Worm (Caenorhabditis elegans) whole organism, L1 larva: ENCODE data around the gene lgc-5.

ENCODE experiments used
- F16B12.6 ChIP-seq: fragments of 150-350 bp; optimal IDR thresholded peaks from 2 replicates; lab custom pipeline; 2014; ENCODE audit warnings: missing biosample characterization, missing genetic modification characterization
- Y116A8C.19 ChIP-seq: sonication (generic microtip); optimal IDR thresholded peaks from 2 replicates; lab custom pipeline; 2016; ENCODE audit warnings: missing compliant biosample characterization, missing genetic modification characterization, borderline replicate concordance
- aha-1 ChIP-seq: fragments of 150-350 bp; optimal IDR thresholded peaks from 2 replicates; lab custom pipeline; 2014; ENCODE audit warnings: missing biosample characterization, missing genetic modification characterization
- aly-2 ChIP-seq: fragments of 150-350 bp; optimal IDR thresholded peaks from 2 replicates; lab custom pipeline; 2014; ENCODE audit warnings: missing biosample characterization, missing genetic modification characterization
- blmp-1 ChIP-seq: fragments of 150-350 bp; optimal IDR thresholded peaks from 2 replicates; lab custom pipeline; 2014; ENCODE audit warnings: missing biosample characterization, missing genetic modification characterization
- ceh-63 ChIP-seq: fragments of 200-800 bp; sonication (Bioruptor generic); optimal IDR thresholded peaks from 2 replicates; lab custom pipeline; 2018; ENCODE audit warnings: mild to moderate bottlenecking, missing genetic modification characterization, missing compliant biosample characterization
- dpl-1 ChIP-seq, 3 experiments: fragments of 150-350 bp in 2 of 3; sonication (generic microtip) in 1 of 3; optimal IDR thresholded peaks; 2 replicates each; lab custom pipeline; 2014 to 2017; ENCODE audit warnings: missing biosample characterization in 3 of 3, missing genetic modification characterization in 3 of 3, missing genetic modification reagents in 3 of 3
- dsc-1 ChIP-seq: sonication (generic microtip); optimal IDR thresholded peaks from 2 replicates; lab custom pipeline; 2016; ENCODE audit warnings: mild to moderate bottlenecking, missing genetic modification characterization, missing compliant biosample characterization
- efl-1 ChIP-seq, 4 experiments: fragments of 150-350 bp; optimal IDR thresholded peaks in 3 of 4; peaks in 1 of 4; 1 replicate in 1 of 4; 2 replicates in 3 of 4; lab custom pipeline; 2014; ENCODE audit warnings: missing biosample characterization in 2 of 4, missing genetic modification characterization in 2 of 4, missing genetic modification reagents in 2 of 4
- elt-3 ChIP-seq, 6 experiments: fragments of 150-350 bp in 1 of 6; sonication (generic microtip); optimal IDR thresholded peaks; 2 replicates each; lab custom pipeline; 2017 to 2018; ENCODE audit warnings: missing biosample characterization in 6 of 6, missing genetic modification characterization in 6 of 6, inconsistent platforms in 1 of 6
- fkh-8 ChIP-seq: sonication (generic microtip); optimal IDR thresholded peaks from 2 replicates; lab custom pipeline; 2016; ENCODE audit warnings: mild to moderate bottlenecking, missing genetic modification characterization, missing compliant biosample characterization
- fos-1 ChIP-seq: fragments of 150-350 bp; optimal IDR thresholded peaks from 2 replicates; lab custom pipeline; 2014; ENCODE audit warnings: missing biosample characterization, missing genetic modification characterization
- jun-1 ChIP-seq: fragments of 150-350 bp; optimal IDR thresholded peaks from 2 replicates; lab custom pipeline; 2014; ENCODE audit warnings: missing biosample characterization, missing genetic modification reagents, missing genetic modification characterization
- lin-14 ChIP-seq: fragments of 200-800 bp; sonication (Bioruptor generic); optimal IDR thresholded peaks from 2 replicates; lab custom pipeline; 2018; ENCODE audit warnings: mild to moderate bottlenecking, missing genetic modification characterization, moderate library complexity, missing compliant biosample characterization
- lin-15B ChIP-seq: fragments of 150-350 bp; sonication (generic microtip); optimal IDR thresholded peaks from 3 replicates; lab custom pipeline; 2014; ENCODE audit warnings: missing biosample characterization, missing genetic modification characterization
- mef-2 ChIP-seq: fragments of 150-350 bp; optimal IDR thresholded peaks from 2 replicates; lab custom pipeline; 2014; ENCODE audit warnings: missing biosample characterization, missing genetic modification characterization
- nhr-11 ChIP-seq: fragments of 150-350 bp; optimal IDR thresholded peaks from 2 replicates; lab custom pipeline; 2014; ENCODE audit warnings: missing biosample characterization, missing genetic modification characterization
- nhr-20 ChIP-seq: sonication (generic microtip); optimal IDR thresholded peaks from 2 replicates; lab custom pipeline; 2016; ENCODE audit warnings: mild to moderate bottlenecking, missing genetic modification characterization, missing compliant biosample characterization
- nhr-28 ChIP-seq: fragments of 150-350 bp; optimal IDR thresholded peaks from 2 replicates; lab custom pipeline; 2014; ENCODE audit warnings: missing biosample characterization, missing genetic modification characterization
- nhr-85 ChIP-seq: sonication (generic microtip); peaks from one replicate; lab custom pipeline; 2016; ENCODE audit warnings: missing genetic modification characterization, inconsistent platforms, missing compliant biosample characterization
- nhr-90 ChIP-seq: sonication (generic microtip); optimal IDR thresholded peaks from 2 replicates; lab custom pipeline; 2016; ENCODE audit warnings: mild to moderate bottlenecking, missing genetic modification characterization, missing compliant biosample characterization; ENCODE audit not compliant: poor library complexity
- pag-3 ChIP-seq: sonication (generic microtip); optimal IDR thresholded peaks from 2 replicates; lab custom pipeline; 2017; ENCODE audit warnings: missing genetic modification characterization, mild to moderate bottlenecking, missing compliant biosample characterization, antibody characterized with exemption, borderline replicate concordance; ENCODE audit not compliant: insufficient read depth
- rnt-1 ChIP-seq: sonication (generic microtip); optimal IDR thresholded peaks from 2 replicates; lab custom pipeline; 2016; ENCODE audit warnings: mild to moderate bottlenecking, missing genetic modification characterization, moderate library complexity, missing compliant biosample characterization
- snpc-4 ChIP-seq: fragments of 150-350 bp; optimal IDR thresholded peaks from 2 replicates; lab custom pipeline; 2014; ENCODE audit warnings: missing biosample characterization, missing genetic modification characterization
- sptf-1 ChIP-seq: fragments of 150-350 bp; optimal IDR thresholded peaks from 2 replicates; lab custom pipeline; 2014; ENCODE audit warnings: missing biosample characterization, missing genetic modification characterization
- swsn-7 ChIP-seq: sonication (generic microtip); optimal IDR thresholded peaks from 2 replicates; lab custom pipeline; 2016; ENCODE audit warnings: missing genetic modification characterization, missing compliant biosample characterization
- tbx-2 ChIP-seq: sonication (generic microtip); optimal IDR thresholded peaks from 2 replicates; lab custom pipeline; 2016; ENCODE audit warnings: missing genetic modification characterization, missing compliant biosample characterization
- unc-30 ChIP-seq: sonication (generic microtip); optimal IDR thresholded peaks from 2 replicates; lab custom pipeline; 2017; ENCODE audit warnings: missing biosample characterization, missing genetic modification characterization
- unc-98 ChIP-seq: fragments of 200-800 bp; sonication (Bioruptor generic); IDR thresholded peaks from 2 replicates; pipeline ENCODE4 v1.3.6; 2022; ENCODE audit warnings: missing genetic modification characterization, missing compliant biosample characterization

Gene lgc-5

DNA sequence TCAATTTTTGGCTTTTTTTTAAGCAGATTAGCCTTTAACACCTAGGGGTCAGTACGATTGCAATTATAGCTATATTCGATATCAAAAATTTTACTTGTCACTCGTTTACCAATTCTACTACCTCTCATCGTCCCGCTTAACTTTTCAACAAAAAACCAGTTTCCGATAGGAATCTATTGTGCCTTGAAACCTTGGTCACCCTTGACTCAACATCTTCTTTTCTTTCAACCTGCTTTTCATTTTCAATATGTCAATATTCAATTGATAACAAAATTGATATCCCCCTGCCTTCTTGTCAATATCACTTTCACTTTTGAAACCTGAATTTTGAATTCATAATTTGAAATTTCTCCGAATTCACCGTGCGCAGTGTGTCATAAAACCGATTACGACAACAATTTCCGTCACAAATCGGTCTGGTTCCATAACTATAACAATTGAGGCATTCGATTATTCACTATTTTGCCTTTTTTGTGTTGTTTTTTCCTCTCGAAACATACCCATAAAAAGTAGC, 39.8 kb upstream of the lgc-5 start (continued):
- TF ChIP-seq unc-30 (tag; lab: Kevin White, UChicago), result no peak
- TF ChIP-seq aly-2 (tag; lab: Kevin White, UChicago), result no peak

ce11 chrIV:8303668-8304067, 38.8 kb upstream of the lgc-5 start, which contains the start of gene vha-5:
vha-5 (plus strand) TSS chrIV:8303968.
- TF ChIP-seq mef-2 (no peak), dpl-1 (GFP tag; optimal IDR thresholded peaks at IDR 0.05; lab: Kevin White, UChicago) (no peak), jun-1 (tag; lab: Kevin White, UChicago) (no peak), lin-15B (no peak), fos-1 (tag; lab: Kevin White, UChicago) (no peak), nhr-20 (tag; lab: Kevin White, UChicago) (no peak), tbx-2 (no peak), dsc-1 (no peak), aha-1 (tag; lab: Kevin White, UChicago) (no peak), nhr-85 (tag; lab: Kevin White, UChicago) (no peak), lin-14 (GFP tag; lab: Kevin White, UChicago) (no peak), sptf-1 (tag; lab: Kevin White, UChicago) (no peak), nhr-90 (tag; lab: Kevin White, UChicago) (no peak), elt-3 (tag; optimal IDR thresholded peaks at IDR 0.05; lab: Kevin White, UChicago) (no peak)

ce11 chrIV:8307408-8307807, 35.1 kb upstream of the lgc-5 start:
- TF ChIP-seq swsn-7 (tag; lab: Kevin White, UChicago) (no peak), ceh-63 (GFP tag; lab: Kevin White, UChicago) (no peak), efl-1 (optimal IDR thresholded peaks at IDR 0.05; lab: Kevin White, UChicago) (no peak), efl-1 (GFP tag; optimal IDR thresholded peaks at IDR 0.05 in 1 of 2; lab: Kevin White, UChicago) (peak in 1 of 2 experiments; percentile 64)
- TF ChIP-seq, all 84 proteins: peak for 1

DNA sequence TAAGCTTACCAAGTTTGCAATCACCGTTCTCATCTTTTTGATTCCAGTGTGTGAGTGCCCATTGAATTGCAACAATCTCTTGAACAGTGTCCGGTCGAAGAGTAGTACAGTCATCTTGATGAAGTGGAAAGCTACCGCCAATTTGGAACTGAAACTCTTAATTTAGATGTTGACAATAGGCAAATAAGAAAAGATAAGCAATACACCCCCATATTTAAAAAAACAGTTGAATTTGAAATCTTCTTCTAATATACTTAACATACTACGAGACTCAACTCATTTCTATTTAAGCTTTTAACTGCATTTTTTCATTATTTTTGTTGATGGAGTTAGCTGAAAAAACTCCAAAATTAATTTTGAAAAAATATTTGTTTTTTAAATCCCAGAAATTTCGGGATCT, 30.4 kb upstream of the lgc-5 start:
- TF ChIP-seq efl-1 (optimal IDR thresholded peaks at IDR 0.05; lab: Kevin White, UChicago) (no peak), efl-1 (GFP tag; optimal IDR thresholded peaks at IDR 0.05 in 1 of 2; lab: Kevin White, UChicago) (peak in 1 of 2 experiments; percentile 56), nhr-11 (tag; lab: Kevin White, UChicago) (no peak), unc-30 (tag; lab: Kevin White, UChicago) (no peak), F16B12.6 (tag; lab: Kevin White, UChicago) (no peak), blmp-1 (tag; lab: Kevin White, UChicago) (no peak), jun-1 (tag; lab: Kevin White, UChicago) (no peak), fkh-8 (tag; lab: Kevin White, UChicago) (no peak)
- TF ChIP-seq, all 84 proteins: peak for 1

- no peak for TF ChIP-seq mef-2
- TF ChIP-seq blmp-1 (tag; lab: Kevin White, UChicago), result peak; percentile 84
- TF ChIP-seq rnt-1 (tag; lab: Kevin White, UChicago), result no peak
- TF ChIP-seq, all 84 proteins: peak for 1
Measured at ce11 chrIV:8312846-8313245, 29.6 kb upstream of the lgc-5 start, which contains the start of gene F35H10.10. F35H10.10 (minus strand) TSS chrIV:8312946.

DNA sequence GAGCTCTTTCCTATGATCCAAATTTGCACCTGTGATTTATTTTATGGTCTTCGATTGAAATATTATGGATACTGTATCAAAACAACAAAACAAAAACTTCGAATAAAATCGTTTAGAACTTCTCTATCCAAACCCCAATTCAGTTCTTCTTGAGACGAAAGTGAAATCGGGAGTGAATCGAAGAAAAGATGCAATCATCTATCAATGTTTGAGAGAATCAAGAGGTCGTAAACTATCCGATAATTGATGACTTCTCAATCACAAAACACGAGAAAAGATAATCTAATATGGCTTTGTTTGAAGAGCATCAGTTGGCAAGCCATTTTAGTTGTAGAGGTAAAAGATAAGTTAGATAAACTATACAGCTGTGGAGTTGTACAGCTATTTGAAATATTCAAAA, 24.7 kb upstream of the lgc-5 start:
- peak in 2 of 6 experiments; percentile 5 to 13 for TF ChIP-seq elt-3 (tag; optimal IDR thresholded peaks at IDR 0.05; lab: Kevin White, UChicago)
- TF ChIP-seq unc-98 (GFP tag; lab: Robert Waterston, UW), result no peak
- peak; percentile 97 for TF ChIP-seq blmp-1 (tag; lab: Kevin White, UChicago)
- no peak for TF ChIP-seq snpc-4 (tag; lab: Kevin White, UChicago)
- peak; percentile 39 for TF ChIP-seq lin-14 (GFP tag; lab: Kevin White, UChicago)
- TF ChIP-seq Y116A8C.19 (tag; lab: Kevin White, UChicago), result no peak
- TF ChIP-seq nhr-28 (tag; lab: Kevin White, UChicago), result no peak
- TF ChIP-seq pag-3 (tag; lab: Kevin White, UChicago), result no peak
